Worm (Caenorhabditis elegans) whole organism, mixed stage, embryonic: Measurements from ENCODE around the gene nhr-235.
A peak's percentile ranks its signal among the peaks of the same experiment; 100 is the strongest.

Experiments used
- ceh-43 ChIP-seq: fragments of 200-800 bp; sonication (Bioruptor generic); optimal IDR thresholded peaks from 2 replicates; lab custom pipeline; 2018; ENCODE audit warnings: mild to moderate bottlenecking, missing genetic modification characterization, moderate library complexity, missing compliant biosample characterization
- elt-3 ChIP-seq: fragments of 150-350 bp; optimal IDR thresholded peaks from 2 replicates; lab custom pipeline; 2014; ENCODE audit warnings: missing biosample characterization, missing genetic modification characterization
- nhr-28 ChIP-seq: fragments of 150-350 bp; optimal IDR thresholded peaks from 2 replicates; lab custom pipeline; 2014; ENCODE audit warnings: missing biosample characterization, missing genetic modification characterization
- sptf-1 ChIP-seq: sonication (generic microtip); optimal IDR thresholded peaks from 2 replicates; lab custom pipeline; 2017; ENCODE audit warnings: mild to moderate bottlenecking, missing genetic modification characterization, moderate library complexity, missing compliant biosample characterization
- unc-120 ChIP-seq: sonication (generic microtip); optimal IDR thresholded peaks from 2 replicates; lab custom pipeline; 2017; ENCODE audit warnings: missing genetic modification characterization, missing compliant biosample characterization; ENCODE audit not compliant: poor library complexity, severe bottlenecking
- unc-62 ChIP-seq: fragments of 150-350 bp; optimal IDR thresholded peaks from 2 replicates; lab custom pipeline; 2014; ENCODE audit warnings: missing biosample characterization, missing genetic modification reagents, missing genetic modification characterization

ce11 chrII:12665019-12665418 lies 24.5 kb downstream of the nhr-235 start:
- TF ChIP-seq unc-62 (GFP tag; lab: Kevin White, UChicago) (no peak), nhr-28 (tag; lab: Kevin White, UChicago) (no peak), ceh-43 (GFP tag; lab: Kevin White, UChicago) (no peak), elt-3 (tag; lab: Kevin White, UChicago) (no peak), unc-120 (tag; lab: Kevin White, UChicago) (no peak), sptf-1 (tag; lab: Kevin White, UChicago) (peak; percentile 16)
